Worm (Caenorhabditis elegans) whole organism, L2 larva: ENCODE data around the gene Y105C5B.1.

Source experiments
- F13H6.1 ChIP-seq: sonication (generic microtip); optimal IDR thresholded peaks from 2 replicates; lab custom pipeline; 2016; ENCODE audit warnings: missing genetic modification characterization, missing compliant biosample characterization
- ZK546.5 ChIP-seq: sonication (generic microtip); optimal IDR thresholded peaks from 2 replicates; lab custom pipeline; 2017; ENCODE audit warnings: missing biosample characterization, missing genetic modification characterization
- alr-1 ChIP-seq: fragments of 150-350 bp; optimal IDR thresholded peaks from 2 replicates; lab custom pipeline; 2014; ENCODE audit warnings: missing biosample characterization, missing genetic modification characterization
- ama-1 ChIP-seq: fragments of 150-350 bp; optimal IDR thresholded peaks from 2 replicates; lab custom pipeline; 2018; ENCODE audit warnings: inconsistent platforms
- blmp-1 ChIP-seq: sonication (generic microtip); optimal IDR thresholded peaks from 2 replicates; lab custom pipeline; 2017; ENCODE audit warnings: missing genetic modification characterization, mild to moderate bottlenecking, missing compliant biosample characterization, antibody characterized with exemption, moderate library complexity; ENCODE audit not compliant: insufficient read depth
- ceh-16 ChIP-seq: fragments of 150-350 bp; optimal IDR thresholded peaks from 2 replicates; lab custom pipeline; 2014; ENCODE audit warnings: missing biosample characterization, missing genetic modification characterization
- crh-2 ChIP-seq: sonication (generic microtip); optimal IDR thresholded peaks from 2 replicates; lab custom pipeline; 2017; ENCODE audit warnings: missing biosample characterization, missing genetic modification characterization
- egl-27 ChIP-seq: sonication (generic microtip); optimal IDR thresholded peaks from 3 replicates; lab custom pipeline; 2017; ENCODE audit warnings: missing biosample characterization, missing genetic modification reagents, missing genetic modification characterization
- elt-1 ChIP-seq: fragments of 150-350 bp; optimal IDR thresholded peaks from 2 replicates; lab custom pipeline; 2014; ENCODE audit warnings: missing biosample characterization, missing genetic modification characterization
- elt-3 ChIP-seq: sonication (generic microtip); optimal IDR thresholded peaks from 2 replicates; lab custom pipeline; 2017; ENCODE audit warnings: missing biosample characterization, missing genetic modification characterization
- fos-1 ChIP-seq: fragments of 150-350 bp; optimal IDR thresholded peaks from 2 replicates; lab custom pipeline; 2014; ENCODE audit warnings: missing biosample characterization, missing genetic modification characterization
- gmeb-1 ChIP-seq: fragments of 150-350 bp; optimal IDR thresholded peaks from 2 replicates; lab custom pipeline; 2014; ENCODE audit warnings: missing biosample characterization, missing genetic modification characterization
- lin-39 ChIP-seq: fragments of 150-350 bp; optimal IDR thresholded peaks from 2 replicates; lab custom pipeline; 2014; ENCODE audit warnings: missing biosample characterization, missing genetic modification reagents, missing genetic modification characterization
- mbf-1 ChIP-seq: sonication (generic microtip); optimal IDR thresholded peaks from 2 replicates; lab custom pipeline; 2017; ENCODE audit warnings: missing biosample characterization, missing genetic modification characterization
- nhr-10 ChIP-seq: sonication (generic microtip); optimal IDR thresholded peaks from 2 replicates; lab custom pipeline; 2017; ENCODE audit warnings: missing biosample characterization, missing genetic modification characterization
- nhr-11 ChIP-seq: fragments of 150-350 bp; optimal IDR thresholded peaks from 2 replicates; lab custom pipeline; 2014; ENCODE audit warnings: missing biosample characterization, missing genetic modification characterization
- nhr-12 ChIP-seq: fragments of 150-350 bp; optimal IDR thresholded peaks from 2 replicates; lab custom pipeline; 2014; ENCODE audit warnings: missing biosample characterization, missing genetic modification characterization
- nhr-21 ChIP-seq: fragments of 150-350 bp; optimal IDR thresholded peaks from 2 replicates; lab custom pipeline; 2014; ENCODE audit warnings: missing biosample characterization, missing genetic modification characterization
- nhr-23 ChIP-seq: fragments of 150-350 bp; optimal IDR thresholded peaks from 2 replicates; lab custom pipeline; 2014; ENCODE audit warnings: missing biosample characterization, missing genetic modification reagents, missing genetic modification characterization
- nhr-25 ChIP-seq: fragments of 150-350 bp; sonication (generic microtip); optimal IDR thresholded peaks from 3 replicates; lab custom pipeline; 2014; ENCODE audit warnings: missing biosample characterization, missing genetic modification characterization
- nhr-6 ChIP-seq: fragments of 150-350 bp; optimal IDR thresholded peaks from 2 replicates; lab custom pipeline; 2014; ENCODE audit warnings: missing biosample characterization, missing genetic modification characterization
- peb-1 ChIP-seq: fragments of 150-350 bp; optimal IDR thresholded peaks from 2 replicates; lab custom pipeline; 2014; ENCODE audit warnings: missing biosample characterization, missing genetic modification characterization
- sma-3 ChIP-seq: sonication (generic microtip); optimal IDR thresholded peaks from 2 replicates; lab custom pipeline; 2016; ENCODE audit warnings: missing genetic modification reagents, missing genetic modification characterization, missing compliant biosample characterization
- sma-9 ChIP-seq, 2 experiments: fragments of 150-350 bp in 1 of 2; sonication (generic microtip) in 1 of 2; optimal IDR thresholded peaks; 2 replicates each; lab custom pipeline; 2014 to 2016; ENCODE audit warnings: missing genetic modification characterization in 2 of 2, mild to moderate bottlenecking in 1 of 2, missing biosample characterization in 1 of 2, missing compliant biosample characterization in 1 of 2, missing genetic modification reagents in 1 of 2, moderate library complexity in 1 of 2
- snpc-4 ChIP-seq: fragments of 150-350 bp; optimal IDR thresholded peaks from 2 replicates; lab custom pipeline; 2014; ENCODE audit warnings: missing biosample characterization, missing genetic modification characterization
- unc-55 ChIP-seq: fragments of 150-350 bp; sonication (generic microtip); optimal IDR thresholded peaks from 3 replicates; lab custom pipeline; 2014; ENCODE audit warnings: missing biosample characterization, missing genetic modification reagents, missing genetic modification characterization
- zag-1 ChIP-seq: fragments of 150-350 bp; optimal IDR thresholded peaks from 2 replicates; lab custom pipeline; 2014; ENCODE audit warnings: missing biosample characterization, missing genetic modification characterization
- ztf-1 ChIP-seq: fragments of 200-800 bp; sonication (Bioruptor generic); conservative IDR thresholded peaks from 2 replicates; pipeline ENCODE4 v1.3.6; 2022; ENCODE audit warnings: missing genetic modification characterization, missing compliant biosample characterization
- ztf-4 ChIP-seq: fragments of 150-350 bp; optimal IDR thresholded peaks from 2 replicates; lab custom pipeline; 2014; ENCODE audit warnings: missing biosample characterization, missing genetic modification characterization

Gene Y105C5B.1

ce11 chrIV:15849656-15850055 lies 20.8 kb upstream of the Y105C5B.1 start, which contains the start of gene Y105C5A.24:
Gene Y105C5A.24, plus strand, starts transcription at chrIV:15849875.
- TF ChIP-seq gmeb-1 (tag; lab: Kevin White, UChicago) (peak; percentile 18), fos-1 (tag; lab: Kevin White, UChicago) (peak; percentile 69), zag-1 (tag; lab: Kevin White, UChicago) (no peak), nhr-10 (tag; lab: Kevin White, UChicago) (no peak), peb-1 (tag; lab: Kevin White, UChicago) (no peak), ceh-16 (tag; lab: Kevin White, UChicago) (no peak), nhr-23 (tag; lab: Kevin White, UChicago) (no peak)

- no peak for TF ChIP-seq nhr-11 (tag; lab: Kevin White, UChicago)
- TF ChIP-seq ZK546.5 (tag; lab: Kevin White, UChicago): no peak
- no peak for TF ChIP-seq crh-2 (tag; lab: Kevin White, UChicago)
- no peak for TF ChIP-seq ama-1 (lab: Kevin White, UChicago)
- no peak for TF ChIP-seq sma-9 (GFP tag; optimal IDR thresholded peaks at IDR 0.05; lab: Kevin White, UChicago)
- TF ChIP-seq sma-9 (tag; optimal IDR thresholded peaks at IDR 0.05; lab: Kevin White, UChicago): no peak
- TF ChIP-seq lin-39 (tag; lab: Kevin White, UChicago): no peak
- TF ChIP-seq nhr-21 (tag; lab: Kevin White, UChicago): no peak
These were observed 19.8 kb upstream of the Y105C5B.1 start for ce11 chrIV:15850647-15851046.

ce11 chrIV:15852875-15853793 lies 17.3 kb upstream of the Y105C5B.1 start:
- no peak for TF ChIP-seq unc-55
- peak; percentile 77 for TF ChIP-seq snpc-4 (tag; lab: Kevin White, UChicago)

ce11 chrIV:15853820-15854426 lies 16.5 kb upstream of the Y105C5B.1 start:
- TF ChIP-seq crh-2 (tag; lab: Kevin White, UChicago) (no peak), peb-1 (tag; lab: Kevin White, UChicago) (no peak), nhr-25 (tag; lab: Kevin White, UChicago) (no peak), nhr-6 (tag; lab: Kevin White, UChicago) (no peak), ama-1 (lab: Kevin White, UChicago) (no peak), nhr-21 (tag; lab: Kevin White, UChicago) (no peak), sma-9 (GFP tag; optimal IDR thresholded peaks at IDR 0.05; lab: Kevin White, UChicago) (no peak), sma-9 (tag; optimal IDR thresholded peaks at IDR 0.05; lab: Kevin White, UChicago) (no peak), alr-1 (tag; lab: Kevin White, UChicago) (no peak), lin-39 (tag; lab: Kevin White, UChicago) (no peak), elt-1 (no peak), ztf-4 (tag; lab: Kevin White, UChicago) (no peak), blmp-1 (no peak), unc-55 (no peak), nhr-12 (tag; lab: Kevin White, UChicago) (no peak), mbf-1 (tag; lab: Kevin White, UChicago) (no peak), sma-3 (GFP tag; lab: Kevin White, UChicago) (no peak), nhr-11 (tag; lab: Kevin White, UChicago) (no peak), elt-3 (tag; lab: Kevin White, UChicago) (no peak), egl-27 (tag; lab: Kevin White, UChicago) (no peak)
- TF ChIP-seq, all 48 proteins: peak for 0

ce11 chrIV:15861499-15861898 lies 9.0 kb upstream of the Y105C5B.1 start:
- TF ChIP-seq peb-1 (tag; lab: Kevin White, UChicago) (no peak), F13H6.1 (tag; lab: Kevin White, UChicago) (no peak), ztf-1 (no peak)

ce11 chrIV:15868288-15868687 lies 2.2 kb upstream of the Y105C5B.1 start:
- TF ChIP-seq nhr-6 (tag; lab: Kevin White, UChicago) (no peak), sma-9 (GFP tag; optimal IDR thresholded peaks at IDR 0.05; lab: Kevin White, UChicago) (no peak), sma-9 (tag; optimal IDR thresholded peaks at IDR 0.05; lab: Kevin White, UChicago) (no peak)
